Fruit fly (Drosophila melanogaster) whole organism, embryonic: Measurements from ENCODE around the gene CG7557.
A peak's percentile ranks its signal among the peaks of the same experiment; 100 is the strongest.

ENCODE experiments used
- Bteb2 ChIP-seq: fragments of 200-800 bp; sonication (Bioruptor generic); optimal IDR thresholded peaks from 2 replicates; lab custom pipeline; 2016; ENCODE audit warnings: missing biosample characterization, missing genetic modification characterization
- CG12659 ChIP-seq: fragments of 200-800 bp; sonication (Bioruptor generic); optimal IDR thresholded peaks from 3 replicates; lab custom pipeline; 2017; ENCODE audit warnings: mild to moderate bottlenecking, missing biosample characterization, missing genetic modification reagents, missing genetic modification characterization
- CG13894 ChIP-seq: fragments of 200-800 bp; sonication (Bioruptor generic); optimal IDR thresholded peaks from 3 replicates; lab custom pipeline; 2018; ENCODE audit warnings: missing biosample characterization, mild to moderate bottlenecking, missing genetic modification characterization, moderate library complexity
- CG14667 ChIP-seq: fragments of 200-800 bp; sonication (Bioruptor generic); IDR thresholded peaks from 2 replicates; pipeline ENCODE4 v1.3.6; 2022; ENCODE audit warnings: missing biosample characterization, missing genetic modification characterization
- CG17328 ChIP-seq: fragments of 200-800 bp; sonication (Bioruptor generic); IDR thresholded peaks from 2 replicates; pipeline ENCODE4 v1.3.6; 2022; ENCODE audit warnings: missing biosample characterization, missing genetic modification characterization
- CG18764 ChIP-seq: fragments of 200-800 bp; sonication (Bioruptor generic); optimal IDR thresholded peaks from 3 replicates; lab custom pipeline; 2016; ENCODE audit warnings: missing biosample characterization, missing genetic modification characterization
- CG30020 ChIP-seq: fragments of 200-800 bp; optimal IDR thresholded peaks from 2 replicates; lab custom pipeline; 2019; ENCODE audit warnings: missing biosample characterization, mild to moderate bottlenecking, missing genetic modification characterization, moderate library complexity
- CG5180 ChIP-seq: fragments of 200-800 bp; sonication (Bioruptor generic); optimal IDR thresholded peaks from 3 replicates; lab custom pipeline; 2017; ENCODE audit warnings: missing biosample characterization, missing genetic modification characterization, mild to moderate bottlenecking, moderate library complexity, missing genetic modification reagents
- CG8089 ChIP-seq: fragments of 200-800 bp; sonication (Bioruptor generic); optimal IDR thresholded peaks from 3 replicates; lab custom pipeline; 2016; ENCODE audit warnings: missing biosample characterization, missing genetic modification characterization
- CHES-1-like ChIP-seq: fragments of 200-800 bp; sonication (Bioruptor generic); optimal IDR thresholded peaks from 2 replicates; lab custom pipeline; 2016; ENCODE audit warnings: missing biosample characterization, missing genetic modification characterization
- CoRest ChIP-seq: fragments of 200-800 bp; sonication (Bioruptor generic); optimal IDR thresholded peaks from 3 replicates; lab custom pipeline; 2018; ENCODE audit warnings: missing biosample characterization, mild to moderate bottlenecking, missing genetic modification characterization, moderate library complexity
- Dfd ChIP-seq, 2 experiments: fragments of >200 bp; optimal IDR thresholded peaks; 2 replicates each; lab custom pipeline; 2017; ENCODE audit warnings: missing biosample characterization in 2 of 2, missing genetic modification characterization in 2 of 2
- Dref ChIP-seq: fragments of 200-800 bp; sonication (Bioruptor generic); IDR thresholded peaks from 2 replicates; pipeline ENCODE4 v1.3.6; 2022; ENCODE audit warnings: missing biosample characterization, missing genetic modification characterization
- Ets97D ChIP-seq: fragments of 200-800 bp; sonication (Bioruptor generic); optimal IDR thresholded peaks from 3 replicates; lab custom pipeline; 2016; ENCODE audit warnings: missing biosample characterization, missing genetic modification characterization
- MTF-1 ChIP-seq: fragments of 200-800 bp; sonication (Bioruptor generic); optimal IDR thresholded peaks from 2 replicates; lab custom pipeline; 2018; ENCODE audit warnings: missing biosample characterization, mild to moderate bottlenecking, missing genetic modification characterization, borderline replicate concordance
- Opbp ChIP-seq: fragments of 200-800 bp; sonication (Bioruptor generic); IDR thresholded peaks from 3 replicates; pipeline ENCODE4 v1.3.6; 2022; ENCODE audit warnings: missing biosample characterization, missing genetic modification characterization; ENCODE audit not compliant: partially characterized antibody
- PHDP ChIP-seq: fragments of 200-800 bp; sonication (Bioruptor generic); optimal IDR thresholded peaks from 3 replicates; lab custom pipeline; 2018; ENCODE audit warnings: missing biosample characterization, mild to moderate bottlenecking, missing genetic modification characterization, moderate library complexity
- Scr ChIP-seq: fragments of 200-800 bp; sonication (Bioruptor generic); IDR thresholded peaks from 2 replicates; pipeline ENCODE4 v1.3.6; 2022; ENCODE audit warnings: missing biosample characterization, missing genetic modification characterization; ENCODE audit not compliant: partially characterized antibody
- Six4 ChIP-seq: fragments of 200-800 bp; sonication (Bioruptor generic); optimal IDR thresholded peaks from 2 replicates; lab custom pipeline; 2016; ENCODE audit warnings: missing biosample characterization, missing genetic modification characterization
- TFAM ChIP-seq: fragments of 200-800 bp; sonication (Bioruptor generic); optimal IDR thresholded peaks from 2 replicates; lab custom pipeline; 2017; ENCODE audit warnings: missing biosample characterization, missing genetic modification characterization, inconsistent platforms
- amos ChIP-seq: fragments of 200-800 bp; sonication (Bioruptor generic); IDR thresholded peaks from 2 replicates; pipeline ENCODE4 v1.3.6; 2022; ENCODE audit warnings: missing biosample characterization, missing genetic modification characterization; ENCODE audit not compliant: partially characterized antibody
- ap ChIP-seq: fragments of 200-800 bp; sonication (Bioruptor generic); IDR thresholded peaks from 2 replicates; pipeline ENCODE4 v1.3.6; 2022; ENCODE audit warnings: missing biosample characterization, missing genetic modification characterization
- ara ChIP-seq: fragments of 200-800 bp; sonication (Bioruptor generic); IDR thresholded peaks from 2 replicates; pipeline ENCODE4 v1.3.6; 2022; ENCODE audit warnings: missing biosample characterization, missing genetic modification characterization
- br ChIP-seq: fragments of >200 bp; optimal IDR thresholded peaks from 2 replicates; lab custom pipeline; 2017
- bsh ChIP-seq, 2 experiments: fragments of 200-800 bp; sonication (Bioruptor generic); optimal IDR thresholded peaks; 2 replicates each; lab custom pipeline; 2017 to 2018; ENCODE audit warnings: mild to moderate bottlenecking in 2 of 2, missing biosample characterization in 2 of 2, missing genetic modification characterization in 2 of 2, moderate library complexity in 1 of 2
- corto ChIP-seq: fragments of 200-800 bp; sonication (Bioruptor generic); optimal IDR thresholded peaks from 2 replicates; lab custom pipeline; 2016; ENCODE audit warnings: missing biosample characterization, mild to moderate bottlenecking, missing genetic modification characterization, moderate library complexity
- croc ChIP-seq: fragments of 200-800 bp; sonication (Bioruptor generic); conservative IDR thresholded peaks from 3 replicates; pipeline ENCODE4 v1.3.6; 2022; ENCODE audit warnings: missing biosample characterization, missing genetic modification characterization
- exex ChIP-seq: fragments of 200-800 bp; sonication (Bioruptor generic); optimal IDR thresholded peaks from 4 replicates; lab custom pipeline; 2018; ENCODE audit warnings: missing biosample characterization, mild to moderate bottlenecking, missing genetic modification characterization, moderate library complexity
- fru ChIP-seq: fragments of >200 bp; optimal IDR thresholded peaks from 2 replicates; lab custom pipeline; 2017
- fu2 ChIP-seq: fragments of 200-800 bp; sonication (Bioruptor generic); optimal IDR thresholded peaks from 2 replicates; lab custom pipeline; 2016; ENCODE audit warnings: missing biosample characterization, missing genetic modification characterization
- gsb ChIP-seq: fragments of 200-800 bp; sonication (Bioruptor generic); IDR thresholded peaks from 2 replicates; pipeline ENCODE4 v1.3.6; 2022; ENCODE audit warnings: missing biosample characterization, missing genetic modification characterization
- gsb-n ChIP-seq: fragments of 200-800 bp; sonication (Bioruptor generic); optimal IDR thresholded peaks from 3 replicates; lab custom pipeline; 2018; ENCODE audit warnings: missing biosample characterization, mild to moderate bottlenecking, missing genetic modification characterization
- mirr ChIP-seq: fragments of 200-800 bp; sonication (Bioruptor generic); optimal IDR thresholded peaks from 3 replicates; lab custom pipeline; 2018; ENCODE audit warnings: missing biosample characterization, mild to moderate bottlenecking, missing genetic modification characterization
- mld ChIP-seq: fragments of 200-800 bp; sonication (Bioruptor generic); IDR thresholded peaks from 3 replicates; pipeline ENCODE4 v1.3.6; 2022; ENCODE audit warnings: missing biosample characterization, missing genetic modification characterization; ENCODE audit not compliant: partially characterized antibody
- otp ChIP-seq: fragments of 200-800 bp; sonication (Bioruptor generic); IDR thresholded peaks from 3 replicates; pipeline ENCODE4, ENCODE4 v1.3.6; 2022; ENCODE audit warnings: missing biosample characterization, missing genetic modification characterization
- pan ChIP-seq, 4 experiments: fragments of >200 bp in 3 of 4; fragments of 200-800 bp in 1 of 4; sonication (Bioruptor generic) in 1 of 4; optimal IDR thresholded peaks in 3 of 4; IDR thresholded peaks in 1 of 4; 2 replicates each; pipeline versions ENCODE4 v1.3.6 to Lab custom; 2017 to 2022; ENCODE audit warnings: missing biosample characterization in 2 of 4, missing genetic modification characterization in 2 of 4, mixed read lengths in 1 of 4
- pfk ChIP-seq: fragments of 200-800 bp; sonication (Bioruptor generic); optimal IDR thresholded peaks from 2 replicates; lab custom pipeline; 2018; ENCODE audit warnings: missing biosample characterization, mild to moderate bottlenecking, missing genetic modification characterization, moderate library complexity
- row ChIP-seq: fragments of 200-800 bp; sonication (Bioruptor generic); IDR thresholded peaks from 3 replicates; pipeline ENCODE4 v1.3.6; 2022; ENCODE audit warnings: missing biosample characterization, missing genetic modification characterization
- salm ChIP-seq: fragments of 200-800 bp; sonication (Bioruptor generic); optimal IDR thresholded peaks from 2 replicates; lab custom pipeline; 2018; ENCODE audit warnings: missing biosample characterization, mild to moderate bottlenecking, missing genetic modification characterization
- sima ChIP-seq: fragments of 200-800 bp; sonication (Bioruptor generic); optimal IDR thresholded peaks from 2 replicates; lab custom pipeline; 2016; ENCODE audit warnings: missing biosample characterization, missing genetic modification characterization
- sisA ChIP-seq: fragments of 200-800 bp; sonication (Bioruptor generic); IDR thresholded peaks from 2 replicates; pipeline ENCODE4 v1.3.6; 2022; ENCODE audit warnings: missing biosample characterization, missing genetic modification characterization
- slp2 ChIP-seq: fragments of 200-800 bp; sonication (Bioruptor generic); optimal IDR thresholded peaks from 2 replicates; lab custom pipeline; 2016; ENCODE audit warnings: missing biosample characterization, missing genetic modification characterization
- tin ChIP-seq: fragments of 200-800 bp; sonication (Bioruptor generic); optimal IDR thresholded peaks from 3 replicates; lab custom pipeline; 2016; ENCODE audit warnings: missing biosample characterization, missing genetic modification characterization
- tio ChIP-seq: fragments of 200-800 bp; sonication (Bioruptor generic); optimal IDR thresholded peaks from 2 replicates; lab custom pipeline; 2017; ENCODE audit warnings: missing biosample characterization, missing genetic modification characterization, inconsistent platforms
- twi ChIP-seq: fragments of 200-800 bp; optimal IDR thresholded peaks from 2 replicates; lab custom pipeline; 2019; ENCODE audit warnings: missing biosample characterization, mild to moderate bottlenecking, missing genetic modification characterization, moderate library complexity
- usp ChIP-seq: fragments of >200 bp; optimal IDR thresholded peaks from 2 replicates; lab custom pipeline; 2017; ENCODE audit warnings: missing biosample characterization, missing genetic modification characterization
- z ChIP-seq: fragments of 200-800 bp; sonication (Bioruptor generic); IDR thresholded peaks from 3 replicates; pipeline ENCODE4 v1.3.6; 2022; ENCODE audit warnings: missing biosample characterization, missing genetic modification characterization
- zen ChIP-seq: fragments of 200-800 bp; sonication (Bioruptor generic); optimal IDR thresholded peaks from 3 replicates; lab custom pipeline; 2018; ENCODE audit warnings: missing biosample characterization, mild to moderate bottlenecking, missing genetic modification characterization, moderate library complexity
- zen2 ChIP-seq: fragments of 200-800 bp; sonication (Bioruptor generic); IDR thresholded peaks from 3 replicates; pipeline ENCODE4 v1.3.6; 2022; ENCODE audit warnings: missing biosample characterization, missing genetic modification characterization; ENCODE audit not compliant: partially characterized antibody
- zfh2 ChIP-seq: fragments of 200-800 bp; sonication (Bioruptor generic); optimal IDR thresholded peaks from 2 replicates; lab custom pipeline; 2016; ENCODE audit warnings: missing biosample characterization, missing genetic modification characterization

CG7557 gene

dm6 chr3L:11431251-11431925 is 13.6 kb upstream of the CG7557 start (continued):
- peak; percentile 45 for TF ChIP-seq gsb-n (tag; lab: Kevin White, UChicago)
- TF ChIP-seq Opbp: no peak
- peak; percentile 63; the same call in 1 of the 2 replicates for TF ChIP-seq sisA (GFP tag; lab: Robert Waterston, UW)
- no peak for TF ChIP-seq pfk (GFP tag; lab: Kevin White, UChicago)
- TF ChIP-seq zen (tag; lab: Kevin White, UChicago): peak; percentile 68
- no peak for TF ChIP-seq Ets97D (GFP tag; lab: Kevin White, UChicago)
- peak; percentile 65 for TF ChIP-seq tio (GFP tag; lab: Kevin White, UChicago)
- TF ChIP-seq CHES-1-like: peak; percentile 59
- peak; percentile 48 for TF ChIP-seq fu2
- peak; percentile 46; the same call in 1 of the 2 replicates for TF ChIP-seq CG14667 (GFP tag; lab: Robert Waterston, UW)
- no peak for TF ChIP-seq amos (GFP tag; lab: Robert Waterston, UW)
- TF ChIP-seq CG8089: peak; percentile 56
- no peak for TF ChIP-seq usp (GFP tag; lab: Kevin White, UChicago)
- peak; percentile 51 for TF ChIP-seq salm (tag; lab: Kevin White, UChicago)
- TF ChIP-seq CG12659 (GFP tag; lab: Kevin White, UChicago): peak; percentile 75
- TF ChIP-seq CG30020 (tag; lab: Kevin White, UChicago): no peak
- TF ChIP-seq Bteb2 (GFP tag; lab: Kevin White, UChicago): no peak
- TF ChIP-seq twi (tag; lab: Kevin White, UChicago): peak; percentile 38
- peak; percentile 78 for TF ChIP-seq ap (GFP tag; lab: Robert Waterston, UW)
- no peak for TF ChIP-seq Scr
- no peak for TF ChIP-seq mld
- TF ChIP-seq ara: peak; percentile 52
- peak; percentile 38 for TF ChIP-seq tin (GFP tag; lab: Kevin White, UChicago)
- no peak for TF ChIP-seq sima (GFP tag; lab: Kevin White, UChicago)
- no peak for TF ChIP-seq Dref (GFP tag; lab: Robert Waterston, UW)
- TF ChIP-seq corto (GFP tag; lab: Kevin White, UChicago): no peak
- no peak for TF ChIP-seq croc
- no peak for TF ChIP-seq exex
- TF ChIP-seq MTF-1: peak; percentile 2
- TF ChIP-seq Six4: no peak
- TF ChIP-seq mirr: no peak
- no peak for TF ChIP-seq CG18764 (GFP tag; lab: Kevin White, UChicago)
- no peak for TF ChIP-seq pan (optimal IDR thresholded peaks at IDR 0.05; lab: Kevin White, UChicago)
- TF ChIP-seq pan (GFP tag; optimal IDR thresholded peaks at IDR 0.05 in 1 of 2, IDR thresholded peaks at IDR 0.05 in 1 of 2): peak in 1 of 2 experiments; percentile 90
- TF ChIP-seq otp (GFP tag; lab: Robert Waterston, UW): peak; percentile 89
- TF ChIP-seq zen2 (GFP tag; lab: Robert Waterston, UW): no peak
- TF ChIP-seq slp2 (GFP tag; lab: Kevin White, UChicago): no peak
- TF ChIP-seq z: 0 out of 3 replicates have a peak, but pooled peaks have one; percentile 26
- peak; percentile 80 for TF ChIP-seq CoRest (tag; lab: Kevin White, UChicago)
- TF ChIP-seq gsb (GFP tag; lab: Robert Waterston, UW): peak; percentile 54
- TF ChIP-seq zfh2 (GFP tag; lab: Kevin White, UChicago): peak; percentile 73
- TF ChIP-seq TFAM (GFP tag; lab: Kevin White, UChicago): no peak
- TF ChIP-seq br (lab: Kevin White, UChicago): no peak
- TF ChIP-seq CG13894 (tag; lab: Kevin White, UChicago): no peak
- TF ChIP-seq PHDP: peak; percentile 78
- TF ChIP-seq CG17328 (GFP tag; lab: Robert Waterston, UW): peak; percentile 73
- peak; percentile 76 to 79 for TF ChIP-seq bsh (GFP tag; optimal IDR thresholded peaks at IDR 0.05; lab: Kevin White, UChicago)
- no peak for TF ChIP-seq CG5180 (GFP tag; lab: Kevin White, UChicago)
- TF ChIP-seq row (GFP tag; lab: Robert Waterston, UW): peak; percentile 80
- TF ChIP-seq Dfd (GFP tag; optimal IDR thresholded peaks at IDR 0.05; lab: Kevin White, UChicago): no peak
- no peak for TF ChIP-seq fru (lab: Kevin White, UChicago)
